Worm (Caenorhabditis elegans) whole organism, mixed stage, embryonic: ENCODE results near the gene F49C12.11.
A peak's percentile ranks its signal among the peaks of the same experiment; 100 is the strongest.

ENCODE experiments used
- M03D4.4 ChIP-seq: sonication (generic microtip); optimal IDR thresholded peaks from 2 replicates; lab custom pipeline; 2017; ENCODE audit warnings: mild to moderate bottlenecking, missing genetic modification characterization, missing compliant biosample characterization
- bed-3 ChIP-seq: fragments of 200-800 bp; sonication (Bioruptor generic); optimal IDR thresholded peaks from 3 replicates; lab custom pipeline; 2018; ENCODE audit warnings: mild to moderate bottlenecking, missing genetic modification characterization, moderate library complexity, missing compliant biosample characterization
- blmp-1 ChIP-seq: fragments of 150-350 bp; optimal IDR thresholded peaks from 2 replicates; lab custom pipeline; 2014; ENCODE audit warnings: missing biosample characterization, missing genetic modification characterization
- ceh-39 ChIP-seq: fragments of 150-350 bp; optimal IDR thresholded peaks from 2 replicates; lab custom pipeline; 2014; ENCODE audit warnings: missing biosample characterization, missing genetic modification characterization
- ceh-43 ChIP-seq: fragments of 200-800 bp; sonication (Bioruptor generic); optimal IDR thresholded peaks from 2 replicates; lab custom pipeline; 2018; ENCODE audit warnings: mild to moderate bottlenecking, missing genetic modification characterization, moderate library complexity, missing compliant biosample characterization
- ceh-83 ChIP-seq: fragments of 200-800 bp; sonication (Bioruptor generic); optimal IDR thresholded peaks from 2 replicates; lab custom pipeline; 2018; ENCODE audit warnings: mild to moderate bottlenecking, missing genetic modification characterization, missing compliant biosample characterization
- ces-1 ChIP-seq: fragments of 150-350 bp; optimal IDR thresholded peaks from 2 replicates; lab custom pipeline; 2014; ENCODE audit warnings: missing biosample characterization, missing genetic modification reagents, missing genetic modification characterization
- cnd-1 ChIP-seq: fragments of 200-800 bp; sonication (Bioruptor generic); optimal IDR thresholded peaks from 2 replicates; lab custom pipeline; 2018; ENCODE audit warnings: mild to moderate bottlenecking, missing genetic modification characterization, missing compliant biosample characterization
- drap-1 ChIP-seq: fragments of 200-800 bp; sonication (Bioruptor generic); optimal IDR thresholded peaks from 3 replicates; lab custom pipeline; 2018; ENCODE audit warnings: mild to moderate bottlenecking, missing genetic modification characterization, missing compliant biosample characterization
- elt-1 ChIP-seq: sonication (generic microtip); optimal IDR thresholded peaks from 2 replicates; lab custom pipeline; 2017; ENCODE audit warnings: missing genetic modification characterization, mild to moderate bottlenecking, missing compliant biosample characterization, antibody characterized with exemption, moderate library complexity, borderline replicate concordance; ENCODE audit not compliant: insufficient read depth
- elt-3 ChIP-seq: fragments of 150-350 bp; optimal IDR thresholded peaks from 2 replicates; lab custom pipeline; 2014; ENCODE audit warnings: missing biosample characterization, missing genetic modification characterization
- flh-1 ChIP-seq: fragments of 200-800 bp; sonication (Bioruptor generic); optimal IDR thresholded peaks from 2 replicates; lab custom pipeline; 2018; ENCODE audit warnings: mild to moderate bottlenecking, missing genetic modification characterization, moderate library complexity, missing compliant biosample characterization
- ham-2 ChIP-seq: fragments of 200-800 bp; sonication (Bioruptor generic); optimal IDR thresholded peaks from 2 replicates; lab custom pipeline; 2018; ENCODE audit warnings: mild to moderate bottlenecking, missing genetic modification characterization, missing compliant biosample characterization
- hlh-1 ChIP-seq: fragments of 150-350 bp; optimal IDR thresholded peaks from 2 replicates; lab custom pipeline; 2014; ENCODE audit warnings: missing biosample characterization, missing genetic modification reagents, missing genetic modification characterization
- lin-13 ChIP-seq: fragments of 150-350 bp; optimal IDR thresholded peaks from 2 replicates; lab custom pipeline; 2014; ENCODE audit warnings: missing biosample characterization, missing genetic modification characterization
- lin-32 ChIP-seq: fragments of 200-800 bp; sonication (Bioruptor generic); optimal IDR thresholded peaks from 2 replicates; lab custom pipeline; 2018; ENCODE audit warnings: mild to moderate bottlenecking, missing genetic modification characterization, missing compliant biosample characterization
- lsy-2 ChIP-seq: fragments of 150-350 bp; optimal IDR thresholded peaks from 2 replicates; lab custom pipeline; 2014; ENCODE audit warnings: missing biosample characterization, missing genetic modification characterization
- mab-5 ChIP-seq: fragments of 150-350 bp; optimal IDR thresholded peaks from 2 replicates; lab custom pipeline; 2014; ENCODE audit warnings: missing biosample characterization, missing genetic modification characterization
- mep-1 ChIP-seq: fragments of 150-350 bp; optimal IDR thresholded peaks from 2 replicates; lab custom pipeline; 2017; ENCODE audit warnings: missing biosample characterization, missing genetic modification reagents, missing genetic modification characterization, inconsistent platforms
- mls-2 ChIP-seq: sonication (generic microtip); optimal IDR thresholded peaks from 2 replicates; lab custom pipeline; 2016; ENCODE audit warnings: mild to moderate bottlenecking, missing genetic modification characterization, moderate library complexity, missing compliant biosample characterization
- nhr-12 ChIP-seq: fragments of 150-350 bp; optimal IDR thresholded peaks from 2 replicates; lab custom pipeline; 2014; ENCODE audit warnings: missing biosample characterization, missing genetic modification characterization
- nhr-2 ChIP-seq: fragments of 150-350 bp; optimal IDR thresholded peaks from 2 replicates; lab custom pipeline; 2014; ENCODE audit warnings: missing biosample characterization, missing genetic modification characterization
- nhr-237 ChIP-seq: fragments of 150-350 bp; optimal IDR thresholded peaks from 2 replicates; lab custom pipeline; 2014; ENCODE audit warnings: missing biosample characterization, missing genetic modification characterization
- nhr-76 ChIP-seq: sonication (generic microtip); optimal IDR thresholded peaks from 2 replicates; lab custom pipeline; 2017; ENCODE audit warnings: missing biosample characterization, missing genetic modification characterization
- pha-4 ChIP-seq: fragments of 150-350 bp; optimal IDR thresholded peaks from 2 replicates; lab custom pipeline; 2018; ENCODE audit warnings: missing biosample characterization, missing genetic modification reagents, missing genetic modification characterization
- sem-2 ChIP-seq: fragments of 200-800 bp; sonication (Bioruptor generic); optimal IDR thresholded peaks from 2 replicates; lab custom pipeline; 2018; ENCODE audit warnings: mild to moderate bottlenecking, missing genetic modification characterization, missing compliant biosample characterization
- snpc-4 ChIP-seq: fragments of 150-350 bp; optimal IDR thresholded peaks from 2 replicates; lab custom pipeline; 2014; ENCODE audit warnings: missing biosample characterization, missing genetic modification characterization
- sptf-1 ChIP-seq: sonication (generic microtip); optimal IDR thresholded peaks from 2 replicates; lab custom pipeline; 2017; ENCODE audit warnings: mild to moderate bottlenecking, missing genetic modification characterization, moderate library complexity, missing compliant biosample characterization
- tbx-8 ChIP-seq: fragments of 200-800 bp; sonication (Bioruptor generic); optimal IDR thresholded peaks from 2 replicates; lab custom pipeline; 2018; ENCODE audit warnings: mild to moderate bottlenecking, missing genetic modification characterization, moderate library complexity, missing compliant biosample characterization
- unc-120 ChIP-seq: sonication (generic microtip); optimal IDR thresholded peaks from 2 replicates; lab custom pipeline; 2017; ENCODE audit warnings: missing genetic modification characterization, missing compliant biosample characterization; ENCODE audit not compliant: poor library complexity, severe bottlenecking
- zip-8 ChIP-seq: fragments of 150-350 bp; optimal IDR thresholded peaks from 2 replicates; lab custom pipeline; 2014; ENCODE audit warnings: missing biosample characterization, missing genetic modification characterization
- ztf-11 ChIP-seq: fragments of 150-350 bp; optimal IDR thresholded peaks from 2 replicates; lab custom pipeline; 2014; ENCODE audit warnings: missing biosample characterization, missing genetic modification characterization

F49C12.11 gene

DNA sequence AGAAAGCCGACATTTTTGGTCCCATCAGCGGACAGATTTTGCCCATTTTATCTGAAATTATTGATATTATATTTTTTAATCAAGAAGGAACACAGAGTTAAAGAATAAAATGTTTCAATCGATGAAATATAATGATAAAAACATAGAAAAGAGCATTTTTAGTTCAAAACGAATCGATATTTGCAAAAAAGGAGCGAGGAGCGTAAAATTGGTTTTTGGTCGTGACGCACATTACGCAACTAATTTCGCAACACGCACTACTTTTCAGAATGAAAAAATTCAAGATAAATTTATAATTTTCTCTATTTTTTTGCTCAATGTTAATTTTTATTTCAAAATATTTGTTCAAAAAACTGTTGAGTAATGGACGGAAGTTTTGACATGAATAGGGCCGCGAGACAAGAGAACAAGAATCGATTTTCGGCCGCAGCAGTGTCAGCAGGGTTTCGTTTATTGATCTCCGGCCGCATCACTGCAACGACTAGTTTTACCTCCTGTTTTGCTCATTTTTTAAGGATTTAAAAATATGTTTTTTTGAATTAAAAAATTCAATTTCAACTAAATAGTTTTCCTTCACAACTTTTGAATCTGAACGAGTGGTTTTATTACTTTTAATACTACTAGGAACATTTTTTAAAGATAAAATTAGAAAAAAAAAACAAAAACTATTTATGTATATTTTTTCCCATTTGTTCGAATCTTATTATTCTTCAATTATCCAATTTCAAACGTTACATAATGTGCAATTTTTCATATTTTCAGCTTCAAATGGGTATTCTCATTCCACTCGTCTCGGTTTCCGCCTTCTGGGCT lies 2.1 kb downstream of the F49C12.11 start, which contains the start of the genes F49C12.12 and vha-17:
Gene F49C12.12 (minus strand): TSS at position 51 of the 813 bp plus-strand sequence.
Gene vha-17 (plus strand): TSS at position 763 of the 813 bp plus-strand sequence.
- TF ChIP-seq snpc-4 (no peak), drap-1 (no peak), nhr-237 (tag; lab: Kevin White, UChicago) (peak; percentile 10), zip-8 (tag; lab: Kevin White, UChicago) (no peak), hlh-1 (tag; lab: Kevin White, UChicago) (no peak), blmp-1 (tag; lab: Kevin White, UChicago) (no peak), elt-3 (tag; lab: Kevin White, UChicago) (no peak), ceh-39 (tag; lab: Kevin White, UChicago) (peak; percentile 33), unc-120 (tag; lab: Kevin White, UChicago) (peak; percentile 1), ces-1 (GFP tag; lab: Kevin White, UChicago) (no peak)
- TF ChIP-seq, all 35 proteins: peak for 3

DNA sequence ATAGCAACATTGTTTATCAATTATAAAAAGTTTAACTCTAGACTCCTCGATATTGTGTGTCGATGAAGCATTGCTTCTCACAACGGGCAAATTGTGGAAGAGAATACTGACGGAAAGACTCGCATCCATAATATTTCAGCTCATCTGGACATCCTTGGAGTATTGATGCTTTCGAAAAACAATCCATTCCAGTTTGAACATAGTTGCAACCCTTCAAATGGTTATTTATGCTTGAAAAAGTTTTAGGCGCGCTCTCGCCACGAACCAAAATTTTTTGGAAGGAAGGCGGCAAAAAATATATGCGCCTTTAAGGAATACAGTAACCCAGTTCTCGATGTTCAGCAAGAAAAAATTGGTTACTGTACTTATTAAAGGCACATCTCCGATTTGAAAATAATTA lies 3.3 kb downstream of the F49C12.11 start:
- TF ChIP-seq nhr-12 (tag; lab: Kevin White, UChicago) (no peak), tbx-8 (GFP tag; lab: Kevin White, UChicago) (no peak), nhr-237 (tag; lab: Kevin White, UChicago) (no peak), drap-1 (no peak)

DNA sequence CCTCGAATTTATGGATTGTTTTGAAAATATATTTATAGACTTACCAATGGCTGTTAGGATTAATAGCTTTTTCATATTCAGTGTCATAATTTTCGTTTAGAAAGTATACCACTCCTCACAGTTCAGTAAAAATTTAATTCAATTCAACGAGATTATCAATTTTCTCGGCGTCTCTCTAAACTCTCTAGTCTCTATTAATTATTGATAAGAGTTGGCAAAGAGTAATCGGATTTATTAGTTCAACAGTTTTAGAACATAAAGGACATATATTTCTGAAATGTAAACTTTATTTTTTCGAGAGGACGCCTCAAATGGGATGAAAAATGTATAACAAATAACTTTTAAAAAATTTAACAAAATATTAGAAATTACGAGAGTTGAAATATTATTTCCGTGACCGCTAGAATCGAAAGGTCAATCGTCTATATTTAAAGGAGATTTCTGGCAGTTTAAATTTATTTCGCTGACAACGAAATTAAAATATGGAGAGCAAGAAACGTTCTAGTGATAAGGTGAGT lies 4.9 kb downstream of the F49C12.11 start, which contains the start of the genes nspg-11 and F49C12.15:
Gene nspg-11 (minus strand): TSS at position 101 of the 518 bp plus-strand sequence.
Gene F49C12.15 (plus strand): TSS at position 468 of the 518 bp plus-strand sequence.
- TF ChIP-seq elt-1 (tag; lab: Kevin White, UChicago): no peak
- TF ChIP-seq ztf-11 (tag; lab: Kevin White, UChicago): no peak
- TF ChIP-seq pha-4: no peak
- no peak for TF ChIP-seq flh-1 (GFP tag; lab: Kevin White, UChicago)
- TF ChIP-seq hlh-1 (tag; lab: Kevin White, UChicago): no peak
- no peak for TF ChIP-seq mep-1
- TF ChIP-seq ces-1 (GFP tag; lab: Kevin White, UChicago): no peak
- TF ChIP-seq drap-1: no peak

DNA sequence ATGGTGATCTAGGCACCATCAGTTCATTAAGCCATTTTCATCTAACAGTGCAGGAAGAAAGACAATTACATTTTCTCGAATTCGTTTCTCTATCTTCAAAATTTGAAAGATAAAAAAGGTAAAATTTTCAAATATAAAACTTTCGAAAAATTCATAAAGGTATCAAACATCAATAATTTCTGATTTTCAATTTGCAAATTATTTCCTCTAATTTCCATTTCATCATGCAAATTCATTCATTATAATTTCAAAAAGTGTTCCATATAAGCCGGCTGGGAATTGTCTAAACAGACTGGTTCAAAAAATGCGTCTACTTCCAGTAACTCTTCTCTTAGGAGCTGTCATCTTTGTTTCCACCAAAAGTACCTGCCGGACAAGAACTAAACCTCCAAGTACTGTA lies 8.5 kb downstream of the F49C12.11 start, which contains the start of gene clec-183:
Gene clec-183 (plus strand): TSS at position 301 of the 400 bp plus-strand sequence.
- no peak for TF ChIP-seq sem-2 (GFP tag; lab: Kevin White, UChicago)
- TF ChIP-seq nhr-2 (tag; lab: Kevin White, UChicago): no peak
- TF ChIP-seq lsy-2 (tag; lab: Kevin White, UChicago): no peak
- no peak for TF ChIP-seq bed-3 (GFP tag; lab: Kevin White, UChicago)
- no peak for TF ChIP-seq ceh-83
- no peak for TF ChIP-seq blmp-1 (tag; lab: Kevin White, UChicago)
- no peak for TF ChIP-seq tbx-8 (GFP tag; lab: Kevin White, UChicago)
- no peak for TF ChIP-seq mab-5 (tag; lab: Kevin White, UChicago)
- TF ChIP-seq drap-1: no peak
- TF ChIP-seq ceh-43: no peak
- TF ChIP-seq ham-2 (GFP tag; lab: Kevin White, UChicago): no peak
- no peak for TF ChIP-seq sptf-1 (tag; lab: Kevin White, UChicago)
- no peak for TF ChIP-seq hlh-1 (tag; lab: Kevin White, UChicago)

DNA sequence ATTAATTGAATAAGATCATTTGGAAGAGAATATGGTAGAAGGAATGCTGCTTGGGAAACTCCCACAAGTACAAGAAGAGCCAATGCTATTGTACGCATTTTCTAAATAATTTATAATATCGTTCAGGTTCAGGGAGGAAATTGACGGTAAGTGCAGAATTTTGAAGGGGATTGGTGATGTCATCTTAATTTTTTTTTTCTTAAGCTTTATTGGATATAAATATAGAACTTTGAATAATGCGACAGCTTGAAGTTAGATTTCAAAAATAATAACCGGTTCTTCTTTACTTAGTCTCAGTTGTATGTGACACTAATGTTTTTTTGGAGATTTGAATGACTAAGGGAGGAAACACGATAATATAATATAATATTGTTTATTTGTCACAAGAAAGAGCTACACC lies 11.6 kb downstream of the F49C12.11 start, which contains the start of gene nspg-7.1:
Gene nspg-7.1 (minus strand): TSS at position 101 of the 400 bp plus-strand sequence.
- TF ChIP-seq mep-1: no peak
- TF ChIP-seq drap-1: no peak
- no peak for TF ChIP-seq cnd-1 (tag; lab: Kevin White, UChicago)
- TF ChIP-seq ham-2 (GFP tag; lab: Kevin White, UChicago): no peak
- no peak for TF ChIP-seq sem-2 (GFP tag; lab: Kevin White, UChicago)
- TF ChIP-seq mls-2 (tag; lab: Kevin White, UChicago): no peak
- TF ChIP-seq lin-13 (tag; lab: Kevin White, UChicago): no peak
- no peak for TF ChIP-seq nhr-76 (tag; lab: Kevin White, UChicago)
- no peak for TF ChIP-seq M03D4.4 (tag; lab: Kevin White, UChicago)
- TF ChIP-seq nhr-12 (tag; lab: Kevin White, UChicago): no peak
- no peak for TF ChIP-seq snpc-4
- no peak for TF ChIP-seq blmp-1 (tag; lab: Kevin White, UChicago)
- TF ChIP-seq pha-4: no peak
- no peak for TF ChIP-seq elt-1 (tag; lab: Kevin White, UChicago)
- TF ChIP-seq flh-1 (GFP tag; lab: Kevin White, UChicago): no peak
- TF ChIP-seq hlh-1 (tag; lab: Kevin White, UChicago): no peak
- TF ChIP-seq unc-120 (tag; lab: Kevin White, UChicago): no peak
- TF ChIP-seq nhr-2 (tag; lab: Kevin White, UChicago): no peak
- TF ChIP-seq nhr-237 (tag; lab: Kevin White, UChicago): no peak
- TF ChIP-seq lin-32: no peak
